Worm (Caenorhabditis elegans) whole organism, L1 larva: ENCODE measurements around the gene nck-1.

Experiments used
- fos-1 ChIP-seq: fragments of 150-350 bp; optimal IDR thresholded peaks from 2 replicates; lab custom pipeline; 2014; ENCODE audit warnings: missing biosample characterization, missing genetic modification characterization
- hlh-4 ChIP-seq: sonication (generic microtip); optimal IDR thresholded peaks from 2 replicates; lab custom pipeline; 2016; ENCODE audit warnings: mild to moderate bottlenecking, missing genetic modification characterization, missing compliant biosample characterization
- lin-13 ChIP-seq: fragments of 150-350 bp; optimal IDR thresholded peaks from 2 replicates; lab custom pipeline; 2014; ENCODE audit warnings: missing biosample characterization, missing genetic modification reagents, missing genetic modification characterization
- lin-39 ChIP-seq: fragments of 150-350 bp; optimal IDR thresholded peaks from 2 replicates; lab custom pipeline; 2014; ENCODE audit warnings: missing biosample characterization, missing genetic modification reagents, missing genetic modification characterization
- pqm-1 ChIP-seq: sonication (generic microtip); optimal IDR thresholded peaks from 3 replicates; lab custom pipeline; 2017; ENCODE audit warnings: missing biosample characterization, missing genetic modification characterization
- skn-1 ChIP-seq: fragments of 150-350 bp; optimal IDR thresholded peaks from 2 replicates; lab custom pipeline; 2014; ENCODE audit warnings: missing biosample characterization, missing genetic modification characterization
- unc-62 ChIP-seq: fragments of 150-350 bp; optimal IDR thresholded peaks from 2 replicates; lab custom pipeline; 2014; ENCODE audit warnings: missing biosample characterization, missing genetic modification reagents, missing genetic modification characterization
- zip-4 ChIP-seq: fragments of 200-800 bp; sonication (Bioruptor generic); optimal IDR thresholded peaks from 2 replicates; lab custom pipeline; 2018; ENCODE audit warnings: mild to moderate bottlenecking, missing genetic modification characterization, moderate library complexity, missing compliant biosample characterization

- TF ChIP-seq hlh-4 (tag; lab: Kevin White, UChicago) (no peak), lin-13 (GFP tag; lab: Kevin White, UChicago) (peak; percentile 2), pqm-1 (tag; lab: Kevin White, UChicago) (no peak), lin-39 (tag; lab: Kevin White, UChicago) (no peak), zip-4 (GFP tag; lab: Kevin White, UChicago) (no peak), fos-1 (no peak), skn-1 (tag; lab: Kevin White, UChicago) (no peak), unc-62 (GFP tag; lab: Kevin White, UChicago) (no peak)
Observed at ce11 chrX:4193080-4193479, 39.8 kb upstream of the nck-1 start.
